2 worm cellular contexts compared by ENCODE assay signal in the genomic region with DNA sequence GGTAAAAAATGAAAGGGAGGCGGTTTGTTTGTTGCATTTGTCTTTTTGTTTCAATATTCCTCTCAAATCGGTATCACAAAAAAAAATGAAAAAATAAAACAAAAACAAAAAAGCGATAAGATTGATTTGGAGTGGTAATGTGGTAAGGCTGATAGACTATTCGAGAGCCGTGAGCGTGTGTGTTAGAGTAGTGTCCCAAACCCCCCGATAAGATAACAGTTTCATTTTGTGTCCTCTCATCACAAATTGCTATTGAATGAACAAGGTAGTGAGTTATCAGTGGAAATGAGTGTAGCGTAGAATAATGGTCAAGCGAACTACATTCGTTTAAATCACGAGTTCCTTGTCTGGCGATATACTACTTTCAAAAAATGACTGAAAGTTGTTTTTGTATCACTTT.
TF ChIP-seq lines count a peak whose summit lies in the region.

No protein-coding gene starts in this region.

TF ChIP-seq in whole organism, L1 larva, 84 proteins besides CTCF, POLR2A, EP300 and RAD21 (continued from another document):
- no peak for TF ChIP-seq efl-1 (optimal IDR thresholded peaks at IDR 0.05; lab: Kevin White, UChicago)
- peak in 1 of 2 experiments; percentile 38 for TF ChIP-seq efl-1 (GFP tag; optimal IDR thresholded peaks at IDR 0.05 in 1 of 2; lab: Kevin White, UChicago)
- no peak for TF ChIP-seq lsy-2 (tag; optimal IDR thresholded peaks at IDR 0.05; lab: Kevin White, UChicago)
- peak in 1 of 2 experiments; percentile 45 for TF ChIP-seq lin-35 (GFP tag; optimal IDR thresholded peaks at IDR 0.05; lab: Kevin White, UChicago)

TF ChIP-seq in whole organism, L4 larva, 104 proteins besides CTCF, POLR2A, EP300 and RAD21 (continued from another document):
- TF ChIP-seq mxl-3 (GFP tag; optimal IDR thresholded peaks at IDR 0.05; lab: Kevin White, UChicago) (peak; percentile 6), nhr-77 (tag; optimal IDR thresholded peaks at IDR 0.05; lab: Kevin White, UChicago) (peak; percentile 65), ztf-7 (tag; optimal IDR thresholded peaks at IDR 0.05; lab: Kevin White, UChicago) (peak; percentile 24), php-3 (GFP tag; IDR thresholded peaks at IDR 0.05; lab: Robert Waterston, UW) (peak; percentile 85), aha-1 (tag; lab: Kevin White, UChicago) (peak; percentile 83), attf-4 (tag; optimal IDR thresholded peaks at IDR 0.05; lab: Kevin White, UChicago) (no peak), unc-39 (tag; optimal IDR thresholded peaks at IDR 0.05; lab: Kevin White, UChicago) (no peak), T26A8.4 (GFP tag; IDR thresholded peaks at IDR 0.05; lab: Robert Waterston, UW) (peak; percentile 54; the same call in 1 of the 2 replicates), ceh-44 (GFP tag; IDR thresholded peaks at IDR 0.05; lab: Robert Waterston, UW) (no peak), nhr-28 (tag; optimal IDR thresholded peaks at IDR 0.05; lab: Kevin White, UChicago) (peak; percentile 98), pha-4 (GFP tag; IDR thresholded peaks at IDR 0.05; lab: Robert Waterston, UW) (no peak), pha-4 (tag; optimal IDR thresholded peaks at IDR 0.05; lab: Kevin White, UChicago) (no peak), hif-1 (tag; optimal IDR thresholded peaks at IDR 0.05; lab: Kevin White, UChicago) (peak in 1 of 2 experiments; percentile 19)
